Worm (Caenorhabditis elegans): ENCODE results near the gene cest-2.3.

The cest-2.3 gene

ce11 chrV:14185438-14185837, 2.7 kb upstream of the cest-2.3 start, which contains the start of the genes trm-1 and ints-2:
Gene trm-1 (minus strand): TSS chrV:14185612.
Gene ints-2 (plus strand): TSS chrV:14185686.
- peak; percentile 26 for TF ChIP-seq ceh-18 (tag; optimal IDR thresholded peaks at IDR 0.05)
- peak; percentile 98 for TF ChIP-seq unc-42 (tag; optimal IDR thresholded peaks at IDR 0.05)
- TF ChIP-seq rnt-1 (tag; optimal IDR thresholded peaks at IDR 0.05): no peak
- TF ChIP-seq dve-1 (tag; optimal IDR thresholded peaks at IDR 0.05): no peak
- peak; percentile 50 for TF ChIP-seq ceh-31 (tag; optimal IDR thresholded peaks at IDR 0.05)
- peak; percentile 2 for TF ChIP-seq nfya-1 (tag; optimal IDR thresholded peaks at IDR 0.05)

DNA sequence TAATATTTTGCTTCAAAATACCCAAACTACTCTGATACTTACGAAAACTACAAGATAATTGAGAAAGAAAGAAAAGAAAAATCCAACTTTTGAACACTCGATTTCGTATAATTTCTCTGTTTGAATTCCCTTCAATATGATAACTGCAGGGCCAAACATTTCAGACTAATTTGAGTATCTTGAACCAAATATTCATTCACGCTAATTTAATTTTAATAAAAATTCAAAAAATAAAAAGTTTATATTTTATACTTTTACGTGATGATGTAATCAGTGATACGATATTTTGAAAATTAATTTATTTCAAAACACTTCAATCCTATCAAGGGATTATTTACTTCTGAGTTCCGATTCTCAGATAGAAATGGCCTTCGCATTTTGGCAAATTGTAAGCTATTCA, 2.8 kb downstream of the cest-2.3 start, which contains the start of gene ZC376.8:
Gene ZC376.8 (plus strand): TSS at position 301 of the 400 bp plus-strand sequence.
- TF ChIP-seq C38D4.7 (GFP tag; optimal IDR thresholded peaks at IDR 0.05) (no peak), sox-2 (GFP tag; IDR thresholded peaks at IDR 0.05) (no peak), dmd-4 (tag; optimal IDR thresholded peaks at IDR 0.05; ENCODE audit: borderline replicate concordance) (no peak), unc-55 (GFP tag; optimal IDR thresholded peaks at IDR 0.05) (no peak), madf-2 (tag; optimal IDR thresholded peaks at IDR 0.05) (no peak), zip-5 (tag; optimal IDR thresholded peaks at IDR 0.05) (no peak), ceh-2 (tag; optimal IDR thresholded peaks at IDR 0.05) (no peak)

DNA sequence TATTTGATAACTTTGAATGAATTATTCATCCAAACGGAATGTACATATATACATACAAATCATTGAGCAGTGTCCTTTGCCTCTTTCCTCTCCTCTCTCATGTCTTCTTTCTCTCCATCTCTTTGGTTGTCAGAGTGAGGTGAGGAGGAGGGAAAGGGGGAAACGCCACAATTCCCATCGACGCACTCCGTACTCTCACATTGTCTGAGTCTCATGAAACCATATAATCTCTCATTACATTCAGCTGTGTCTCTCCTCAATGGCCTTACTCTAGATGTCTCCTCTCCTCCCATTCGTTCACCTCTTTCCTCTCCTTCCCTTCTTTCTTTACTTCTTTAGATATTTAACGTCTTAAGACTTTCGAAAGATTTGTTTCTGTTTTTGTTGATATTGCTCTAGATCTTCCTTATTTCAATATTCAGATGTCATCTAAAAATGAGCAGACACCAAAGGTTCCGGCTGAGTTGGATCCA, 5.1 kb downstream of the cest-2.3 start, which contains the start of gene ceh-74:
Gene ceh-74 (plus strand): TSS at position 423 of the 473 bp plus-strand sequence.
- TF ChIP-seq zip-5 (tag; optimal IDR thresholded peaks at IDR 0.05): no peak
- TF ChIP-seq nfya-1 (tag; optimal IDR thresholded peaks at IDR 0.05): peak; percentile 45
- no peak for TF ChIP-seq lin-11 (tag; optimal IDR thresholded peaks at IDR 0.05)
- TF ChIP-seq odd-2 (tag; optimal IDR thresholded peaks at IDR 0.05): no peak
- no peak for TF ChIP-seq C08G9.2 (tag; optimal IDR thresholded peaks at IDR 0.05)
- no peak for TF ChIP-seq Y22D7AL.16 (tag; optimal IDR thresholded peaks at IDR 0.05)
- TF ChIP-seq ref-2 (tag; optimal IDR thresholded peaks at IDR 0.05): peak; percentile 37
- TF ChIP-seq ceh-2 (tag; optimal IDR thresholded peaks at IDR 0.05): no peak
- no peak for TF ChIP-seq eyg-1 (tag; optimal IDR thresholded peaks at IDR 0.05)
- TF ChIP-seq ceh-48 (tag; optimal IDR thresholded peaks at IDR 0.05): no peak
- peak; percentile 43 for TF ChIP-seq unc-55 (GFP tag; optimal IDR thresholded peaks at IDR 0.05)
- no peak for TF ChIP-seq madf-2 (tag; optimal IDR thresholded peaks at IDR 0.05)
- peak; percentile 57 for TF ChIP-seq pros-1 (tag; optimal IDR thresholded peaks at IDR 0.05)
- no peak for TF ChIP-seq syd-9 (tag; optimal IDR thresholded peaks at IDR 0.05)
- TF ChIP-seq mec-3 (tag; optimal IDR thresholded peaks at IDR 0.05; ENCODE audit: borderline replicate concordance): no peak

ce11 chrV:14176572-14176971, 6.2 kb downstream of the cest-2.3 start:
- TF ChIP-seq ztf-16 (tag; optimal IDR thresholded peaks at IDR 0.05) (no peak), dve-1 (tag; optimal IDR thresholded peaks at IDR 0.05) (no peak)

DNA sequence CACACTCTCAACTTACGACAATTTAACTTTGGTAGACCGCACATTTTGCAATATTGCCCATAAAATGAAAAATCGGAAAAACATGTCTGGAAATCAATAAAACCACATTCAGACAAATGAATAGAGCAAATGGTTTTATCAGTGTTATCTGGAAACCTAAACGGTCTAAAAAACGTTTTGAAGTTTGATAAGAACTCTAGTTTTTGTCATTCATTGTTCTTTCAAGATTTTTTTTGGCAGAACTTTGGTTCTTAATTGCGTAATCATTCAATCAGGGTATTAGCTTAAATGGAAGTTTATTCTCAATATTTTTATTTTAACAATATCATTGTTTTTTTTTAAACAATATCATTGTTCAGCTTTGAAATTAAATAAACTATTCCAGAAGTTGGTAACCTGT, 7.5 kb downstream of the cest-2.3 start, which contains the start of gene cest-2.2:
Gene cest-2.2 (minus strand): TSS at position 140 of the 400 bp plus-strand sequence.
- TF ChIP-seq elt-2 (tag; optimal IDR thresholded peaks at IDR 0.05): peak; percentile 55
- no peak for TF ChIP-seq pros-1 (tag; optimal IDR thresholded peaks at IDR 0.05)

DNA sequence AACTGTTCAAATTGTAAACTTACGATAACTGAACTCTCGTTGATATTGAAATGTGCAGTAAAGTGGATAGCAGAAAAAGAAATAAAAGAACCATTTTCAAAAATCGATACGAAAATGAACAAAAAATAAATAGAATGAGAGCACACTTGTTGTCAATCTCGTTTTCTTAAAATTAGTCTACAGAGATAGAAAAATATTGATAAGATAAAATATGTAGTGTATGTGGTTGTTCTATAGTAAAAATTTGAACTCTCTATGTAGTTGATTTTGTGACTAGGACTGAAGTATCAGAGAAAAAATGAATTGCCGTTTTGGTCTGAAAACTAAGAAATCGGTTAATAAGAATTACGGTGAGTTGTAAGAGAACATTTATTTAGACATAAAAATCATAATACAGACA, 11.5 kb downstream of the cest-2.3 start, which contains the start of gene cest-2.1:
Gene cest-2.1 (minus strand): TSS at position 198 of the 400 bp plus-strand sequence.
- no peak for TF ChIP-seq Y22D7AL.16 (tag; optimal IDR thresholded peaks at IDR 0.05)

DNA sequence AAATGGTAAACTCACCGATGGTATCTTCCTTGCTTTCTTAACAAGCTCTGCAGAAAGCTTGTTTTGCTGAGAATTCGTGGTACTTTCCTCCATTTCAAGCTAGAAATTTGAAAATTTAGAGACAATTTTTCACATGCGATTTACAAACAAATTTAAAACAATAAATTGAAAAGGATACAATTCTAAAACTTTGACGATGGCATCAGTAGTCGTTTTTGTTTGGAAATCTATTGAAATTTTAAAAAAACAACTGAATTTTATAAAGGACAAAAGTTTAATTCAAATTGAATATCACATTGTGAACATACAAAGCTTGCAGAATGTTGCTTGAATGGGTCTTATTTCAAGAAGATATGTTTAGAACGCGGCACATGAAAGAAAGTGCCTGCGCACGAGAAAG, 15.1 kb downstream of the cest-2.3 start, which contains the start of gene ocam-1:
Gene ocam-1 (minus strand): TSS at position 101 of the 400 bp plus-strand sequence.
- no peak for TF ChIP-seq sdc-2 (tag; optimal IDR thresholded peaks at IDR 0.05)
- TF ChIP-seq C08G9.2 (tag; optimal IDR thresholded peaks at IDR 0.05): no peak
- no peak for TF ChIP-seq hlh-6 (tag; optimal IDR thresholded peaks at IDR 0.05)
